Fruit fly (Drosophila melanogaster) whole organism, adult: ENCODE measurements around the gene Tgi.

Source experiments
- CG11617 ChIP-seq: fragments of 200-800 bp; sonication (Bioruptor generic); optimal IDR thresholded peaks from 2 replicates; lab custom pipeline; 2017; ENCODE audit warnings: mild to moderate bottlenecking, missing biosample characterization, missing genetic modification reagents, missing genetic modification characterization
- CG12768 ChIP-seq: fragments of 200-800 bp; sonication (Bioruptor generic); optimal IDR thresholded peaks from 2 replicates; lab custom pipeline; 2017; ENCODE audit warnings: missing biosample characterization, missing genetic modification characterization, mild to moderate bottlenecking, moderate library complexity, missing genetic modification reagents
- CG14711 ChIP-seq: fragments of 200-800 bp; sonication (Bioruptor generic); optimal IDR thresholded peaks from 2 replicates; lab custom pipeline; 2018; ENCODE audit warnings: missing biosample characterization, mild to moderate bottlenecking, missing genetic modification characterization, moderate library complexity
- CG1620 ChIP-seq: fragments of 200-800 bp; sonication (Bioruptor generic); optimal IDR thresholded peaks from 2 replicates; lab custom pipeline; 2016; ENCODE audit warnings: missing biosample characterization, missing genetic modification characterization
- CG33017 ChIP-seq: fragments of 200-800 bp; sonication (Bioruptor generic); optimal IDR thresholded peaks from 2 replicates; lab custom pipeline; 2018; ENCODE audit warnings: missing biosample characterization, mild to moderate bottlenecking, missing genetic modification characterization, moderate library complexity
- CG7045 ChIP-seq: fragments of 200-800 bp; sonication (Bioruptor generic); optimal IDR thresholded peaks from 2 replicates; lab custom pipeline; 2017; ENCODE audit warnings: missing biosample characterization, mild to moderate bottlenecking, missing genetic modification characterization
- CG7101 ChIP-seq: fragments of 200-800 bp; sonication (Bioruptor generic); optimal IDR thresholded peaks from 2 replicates; lab custom pipeline; 2018; ENCODE audit warnings: missing biosample characterization, mild to moderate bottlenecking, missing genetic modification characterization, moderate library complexity
- Mnt ChIP-seq: fragments of 200-800 bp; sonication (Bioruptor generic); optimal IDR thresholded peaks from 2 replicates; lab custom pipeline; 2016; ENCODE audit warnings: missing biosample characterization, mild to moderate bottlenecking, missing genetic modification characterization
- bab1 ChIP-seq: fragments of 200-800 bp; sonication (Bioruptor generic); optimal IDR thresholded peaks from 3 replicates; lab custom pipeline; 2019; ENCODE audit warnings: missing biosample characterization, mild to moderate bottlenecking, missing genetic modification characterization, moderate library complexity
- cic ChIP-seq: fragments of 200-800 bp; sonication (Bioruptor generic); optimal IDR thresholded peaks from 2 replicates; lab custom pipeline; 2017; ENCODE audit warnings: missing biosample characterization, mild to moderate bottlenecking, missing genetic modification characterization, moderate library complexity
- kay ChIP-seq: fragments of 200-800 bp; sonication (Bioruptor generic); peaks from one replicate; lab custom pipeline; 2016; ENCODE audit warnings: missing biosample characterization, missing genetic modification characterization, borderline replicate concordance
- pad ChIP-seq: fragments of 200-800 bp; sonication (Bioruptor generic); optimal IDR thresholded peaks from 3 replicates; lab custom pipeline; 2017; ENCODE audit warnings: missing biosample characterization, missing genetic modification characterization, mild to moderate bottlenecking, moderate library complexity, missing genetic modification reagents
- tj ChIP-seq: fragments of 200-800 bp; sonication (Bioruptor generic); optimal IDR thresholded peaks from 3 replicates; lab custom pipeline; 2017; ENCODE audit warnings: missing biosample characterization, mild to moderate bottlenecking, missing genetic modification characterization, moderate library complexity
- toe ChIP-seq: fragments of 200-800 bp; sonication (Bioruptor generic); optimal IDR thresholded peaks from 2 replicates; lab custom pipeline; 2016; ENCODE audit warnings: missing biosample characterization, missing genetic modification characterization

DNA sequence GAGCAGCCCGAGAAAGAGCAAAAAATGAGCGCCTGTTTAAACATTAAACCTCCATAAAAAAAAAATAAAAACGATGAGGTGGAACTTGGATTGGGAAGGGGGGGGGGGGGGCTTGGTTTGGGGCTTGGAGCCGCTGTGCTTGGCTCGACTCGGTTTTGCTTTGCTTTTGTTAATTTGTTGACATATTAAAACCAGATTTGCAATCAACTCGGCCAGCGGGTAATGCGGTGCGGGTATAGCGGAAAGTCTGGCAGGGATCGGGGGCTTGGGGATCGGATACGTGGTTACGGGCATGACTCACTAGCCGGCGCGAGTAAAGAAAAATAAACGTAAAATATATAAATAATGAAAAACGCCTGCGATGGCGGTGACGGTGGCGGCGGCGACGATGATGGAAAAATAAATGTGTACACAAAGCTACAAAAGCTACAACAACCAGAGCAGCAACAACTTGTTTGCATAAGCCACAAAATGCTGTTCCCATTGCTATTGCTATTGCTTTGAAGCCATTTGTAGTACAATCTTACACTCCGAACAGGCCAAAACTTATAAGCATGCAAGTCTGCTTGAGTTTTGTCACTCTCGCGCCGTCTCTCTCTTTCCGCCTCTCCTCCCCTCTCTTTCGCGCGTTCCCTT lies 11.2 kb downstream of the Tgi start:
- TF ChIP-seq pad (GFP tag; lab: Kevin White, UChicago) (no peak), kay (GFP tag; lab: Kevin White, UChicago) (no peak), CG14711 (no peak), toe (GFP tag; lab: Kevin White, UChicago) (no peak), tj (GFP tag; lab: Kevin White, UChicago) (peak; percentile 87), bab1 (GFP tag; lab: Kevin White, UChicago) (no peak), CG12768 (GFP tag; lab: Kevin White, UChicago) (peak; percentile 27), CG33017 (tag; lab: Kevin White, UChicago) (no peak), CG7101 (tag; lab: Kevin White, UChicago) (no peak), cic (peak; percentile 38), CG7045 (GFP tag; lab: Kevin White, UChicago) (no peak), Mnt (GFP tag; lab: Kevin White, UChicago) (no peak), CG1620 (GFP tag; lab: Kevin White, UChicago) (no peak), CG11617 (GFP tag; lab: Kevin White, UChicago) (no peak)
